Worm (Caenorhabditis elegans) whole organism, L4 larva: Measurements from ENCODE around the gene Y54F10BM.22.
A peak's percentile ranks its signal among the peaks of the same experiment; 100 is the strongest.

Experiments
- F26F4.8 ChIP-seq: fragments of 200-800 bp; sonication (Bioruptor generic); conservative IDR thresholded peaks from 2 replicates; pipeline ENCODE4 v1.3.6; 2022; ENCODE audit warnings: missing genetic modification characterization, missing compliant biosample characterization
- F37D6.2 ChIP-seq: sonication (generic microtip); optimal IDR thresholded peaks from 2 replicates; lab custom pipeline; 2016; ENCODE audit warnings: mild to moderate bottlenecking, missing genetic modification characterization, missing compliant biosample characterization
- F44E2.7 ChIP-seq: fragments of 200-800 bp; sonication (Bioruptor generic); IDR thresholded peaks from 2 replicates; pipeline ENCODE4 v2.1.2; 2022; ENCODE audit warnings: missing genetic modification characterization, missing compliant biosample characterization
- F49E8.2 ChIP-seq: sonication (generic microtip); optimal IDR thresholded peaks from 2 replicates; lab custom pipeline; 2016; ENCODE audit warnings: missing compliant biosample characterization, mild to moderate bottlenecking, missing genetic modification characterization, borderline replicate concordance
- Y48G9A.11 ChIP-seq: fragments of 200-800 bp; sonication (Bioruptor generic); IDR thresholded peaks from 2 replicates; pipeline ENCODE4 v1.3.6; 2022; ENCODE audit warnings: missing genetic modification reagents, missing genetic modification characterization, missing compliant biosample characterization
- Y5F2A.4 ChIP-seq: fragments of 200-800 bp; sonication (Bioruptor generic); optimal IDR thresholded peaks from 2 replicates; lab custom pipeline; 2018; ENCODE audit warnings: mild to moderate bottlenecking, missing genetic modification characterization, missing compliant biosample characterization
- ZK337.2 ChIP-seq: fragments of 200-800 bp; sonication (Bioruptor generic); IDR thresholded peaks from 2 replicates; pipeline ENCODE4 v1.3.6; 2022; ENCODE audit warnings: missing genetic modification reagents, missing genetic modification characterization, missing compliant biosample characterization
- arid-1 ChIP-seq: fragments of 200-800 bp; sonication (Bioruptor generic); conservative IDR thresholded peaks from 2 replicates; pipeline ENCODE4 v1.3.6; 2022; ENCODE audit warnings: missing genetic modification reagents, missing genetic modification characterization, missing compliant biosample characterization
- attf-4 ChIP-seq: sonication (generic microtip); optimal IDR thresholded peaks from 3 replicates; lab custom pipeline; 2017; ENCODE audit warnings: missing biosample characterization, missing genetic modification characterization
- ceh-28 ChIP-seq: fragments of 150-350 bp; optimal IDR thresholded peaks from 2 replicates; lab custom pipeline; 2014; ENCODE audit warnings: missing biosample characterization, missing genetic modification reagents, missing genetic modification characterization
- daf-8 ChIP-seq: fragments of 200-800 bp; sonication (Bioruptor generic); IDR thresholded peaks from 2 replicates; pipeline ENCODE4 v1.3.6; 2022; ENCODE audit warnings: missing genetic modification characterization, missing compliant biosample characterization
- dmd-9 ChIP-seq: fragments of 200-800 bp; sonication (Bioruptor generic); IDR thresholded peaks from 2 replicates; pipeline ENCODE4 v1.3.6; 2022; ENCODE audit warnings: missing genetic modification reagents, missing genetic modification characterization, missing compliant biosample characterization
- dpl-1 ChIP-seq: fragments of 150-350 bp; optimal IDR thresholded peaks from 2 replicates; lab custom pipeline; 2014; ENCODE audit warnings: missing biosample characterization, missing genetic modification reagents, missing genetic modification characterization
- egl-27 ChIP-seq: sonication (generic microtip); optimal IDR thresholded peaks from 3 replicates; lab custom pipeline; 2017; ENCODE audit warnings: missing biosample characterization, missing genetic modification reagents, missing genetic modification characterization
- hif-1 ChIP-seq, 2 experiments: sonication (generic microtip); optimal IDR thresholded peaks; 2 replicates each; lab custom pipeline; 2016 to 2017; ENCODE audit warnings: missing compliant biosample characterization in 2 of 2, missing genetic modification characterization in 2 of 2, missing genetic modification reagents in 2 of 2, missing genotype in 2 of 2, mild to moderate bottlenecking in 1 of 2
- hlh-30 ChIP-seq: sonication (generic microtip); optimal IDR thresholded peaks from 2 replicates; lab custom pipeline; 2017; ENCODE audit warnings: antibody characterized with exemption, mild to moderate bottlenecking, missing genetic modification characterization, missing compliant biosample characterization; ENCODE audit not compliant: insufficient read depth
- hmg-1.1 ChIP-seq: fragments of 200-800 bp; sonication (Bioruptor generic); IDR thresholded peaks from 2 replicates; pipeline ENCODE4 v1.3.6; 2022; ENCODE audit warnings: missing genetic modification reagents, missing genetic modification characterization, missing compliant biosample characterization
- jun-1 ChIP-seq: fragments of 150-350 bp; optimal IDR thresholded peaks from 2 replicates; lab custom pipeline; 2014; ENCODE audit warnings: missing biosample characterization, missing genetic modification reagents, missing genetic modification characterization
- lin-1 ChIP-seq: fragments of 200-800 bp; sonication (Bioruptor generic); IDR thresholded peaks from 2 replicates; pipeline ENCODE4 v1.3.6; 2022; ENCODE audit warnings: missing genetic modification reagents, missing genetic modification characterization, missing compliant biosample characterization
- lin-29 ChIP-seq: fragments of 200-800 bp; sonication (Bioruptor generic); IDR thresholded peaks from 2 replicates; pipeline ENCODE4 v1.3.6; 2022; ENCODE audit warnings: missing genetic modification reagents, missing genetic modification characterization, missing compliant biosample characterization
- lin-38 ChIP-seq: fragments of 200-800 bp; sonication (Bioruptor generic); IDR thresholded peaks from 2 replicates; pipeline ENCODE4 v1.3.6; 2022; ENCODE audit warnings: missing genetic modification reagents, missing genetic modification characterization, missing compliant biosample characterization
- lsy-2 ChIP-seq, 2 experiments: fragments of 150-350 bp in 1 of 2; sonication (generic microtip) in 1 of 2; optimal IDR thresholded peaks; 2 replicates each; lab custom pipeline; 2014 to 2017; ENCODE audit warnings: missing biosample characterization in 2 of 2, missing genetic modification characterization in 2 of 2
- madf-9 ChIP-seq: fragments of 200-800 bp; sonication (Bioruptor generic); conservative IDR thresholded peaks from 2 replicates; pipeline ENCODE4 v1.3.6; 2022; ENCODE audit warnings: missing genetic modification reagents, missing genetic modification characterization, missing compliant biosample characterization
- mes-2 ChIP-seq: sonication (generic microtip); optimal IDR thresholded peaks from 2 replicates; lab custom pipeline; 2016; ENCODE audit warnings: missing genotype, mild to moderate bottlenecking, missing genetic modification characterization, missing compliant biosample characterization; ENCODE audit not compliant: poor library complexity, severe bottlenecking
- nhr-41 ChIP-seq: fragments of 200-800 bp; sonication (Bioruptor generic); IDR thresholded peaks from 2 replicates; pipeline ENCODE4 v1.3.6; 2022; ENCODE audit warnings: missing genetic modification reagents, missing genetic modification characterization, missing compliant biosample characterization
- nhr-76 ChIP-seq: fragments of 150-350 bp; optimal IDR thresholded peaks from 2 replicates; lab custom pipeline; 2014; ENCODE audit warnings: missing biosample characterization, missing genetic modification characterization
- pha-4 ChIP-seq, 2 experiments: fragments of 150-350 bp in 1 of 2; fragments of 200-800 bp in 1 of 2; sonication (Bioruptor generic) in 1 of 2; IDR thresholded peaks in 1 of 2; optimal IDR thresholded peaks in 1 of 2; 2 replicates each; pipeline versions ENCODE4 v1.3.6 to Lab custom; 2014 to 2022; ENCODE audit warnings: missing genetic modification characterization in 2 of 2, missing genetic modification reagents in 2 of 2, missing biosample characterization in 1 of 2, missing compliant biosample characterization in 1 of 2
- saeg-2 ChIP-seq: fragments of 200-800 bp; sonication (Bioruptor generic); IDR thresholded peaks from 2 replicates; pipeline ENCODE4 v1.3.6; 2022; ENCODE audit warnings: missing genetic modification reagents, missing genetic modification characterization, missing compliant biosample characterization
- set-16 ChIP-seq: fragments of 200-800 bp; sonication (Bioruptor generic); IDR thresholded peaks from 2 replicates; pipeline ENCODE4 v1.3.6; 2022; ENCODE audit warnings: missing genetic modification reagents, missing genetic modification characterization, missing compliant biosample characterization
- snpc-4 ChIP-seq: fragments of 150-350 bp; optimal IDR thresholded peaks from 2 replicates; lab custom pipeline; 2014; ENCODE audit warnings: missing biosample characterization, missing genetic modification characterization
- spr-1 ChIP-seq: sonication (generic microtip); optimal IDR thresholded peaks from 2 replicates; lab custom pipeline; 2016; ENCODE audit warnings: mild to moderate bottlenecking, missing genetic modification characterization, missing compliant biosample characterization
- spr-3 ChIP-seq: fragments of 200-800 bp; sonication (Bioruptor generic); optimal IDR thresholded peaks from 2 replicates; lab custom pipeline; 2018; ENCODE audit warnings: mild to moderate bottlenecking, missing genetic modification characterization, missing compliant biosample characterization
- tag-97 ChIP-seq: fragments of 200-800 bp; sonication (Bioruptor generic); IDR thresholded peaks from 2 replicates; pipeline ENCODE4 v1.3.6; 2022; ENCODE audit warnings: missing genetic modification characterization, missing compliant biosample characterization
- unc-130 ChIP-seq: sonication (generic microtip); optimal IDR thresholded peaks from 2 replicates; lab custom pipeline; 2016; ENCODE audit warnings: missing genetic modification reagents, missing genetic modification characterization, missing compliant biosample characterization
- unc-39 ChIP-seq: sonication (generic microtip); optimal IDR thresholded peaks from 2 replicates; lab custom pipeline; 2017; ENCODE audit warnings: missing biosample characterization, missing genetic modification characterization
- unc-62 ChIP-seq, 3 experiments: fragments of 150-350 bp in 1 of 3; sonication (generic microtip); optimal IDR thresholded peaks in 2 of 3; peaks in 1 of 3; 1 replicate in 1 of 3; 2 replicates in 2 of 3; lab custom pipeline; 2014 to 2017; ENCODE audit warnings: missing biosample characterization in 3 of 3, missing genetic modification characterization in 3 of 3, missing genetic modification reagents in 3 of 3, missing genotype in 1 of 3
- zag-1 ChIP-seq: fragments of 150-350 bp; optimal IDR thresholded peaks from 2 replicates; lab custom pipeline; 2014; ENCODE audit warnings: missing biosample characterization, missing genetic modification characterization
- zfp-3 ChIP-seq: fragments of 200-800 bp; sonication (Bioruptor generic); conservative IDR thresholded peaks from 2 replicates; pipeline ENCODE4 v1.3.6; 2022; ENCODE audit warnings: missing genetic modification reagents, missing genetic modification characterization, missing compliant biosample characterization
- ztf-11 ChIP-seq: fragments of 150-350 bp; optimal IDR thresholded peaks from 2 replicates; lab custom pipeline; 2014; ENCODE audit warnings: missing biosample characterization, missing genetic modification characterization

Y54F10BM.22 gene

DNA sequence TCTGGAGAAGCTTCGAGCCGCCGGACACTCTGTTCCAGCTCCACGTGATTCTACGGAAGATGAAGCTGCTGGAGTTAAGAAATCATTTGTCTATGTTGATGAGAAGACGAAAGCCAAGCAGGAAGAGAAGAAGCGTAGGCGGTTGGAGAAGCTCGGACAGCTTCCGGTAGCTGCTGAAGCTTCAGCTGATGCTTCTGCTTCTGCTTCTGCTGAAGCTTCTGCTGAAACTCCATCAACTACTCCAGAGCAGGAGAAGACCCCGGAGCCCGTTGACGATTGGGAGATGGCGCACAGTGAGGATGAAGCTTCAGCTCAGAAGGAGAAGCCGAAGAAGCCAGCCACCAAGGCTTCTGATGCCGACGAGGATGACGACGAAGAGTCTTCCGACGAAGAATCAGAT, 35.7 kb downstream of the Y54F10BM.22 start:
- no peak for TF ChIP-seq F37D6.2
- TF ChIP-seq tag-97 = no peak
- peak; percentile 84 for TF ChIP-seq set-16 (GFP tag; lab: Robert Waterston, UW)
- no peak for TF ChIP-seq saeg-2 (GFP tag; lab: Robert Waterston, UW)
- no peak for TF ChIP-seq ceh-28 (tag; lab: Kevin White, UChicago)
- TF ChIP-seq snpc-4 (tag; lab: Kevin White, UChicago) = no peak
- peak in 1 of 2 experiments; percentile 9 for TF ChIP-seq unc-62 (GFP tag; optimal IDR thresholded peaks at IDR 0.05 in 1 of 2; lab: Kevin White, UChicago)
- no peak for TF ChIP-seq unc-62 (tag; optimal IDR thresholded peaks at IDR 0.05; lab: Kevin White, UChicago)
- TF ChIP-seq dmd-9 (GFP tag; lab: Robert Waterston, UW) = no peak
- no peak for TF ChIP-seq mes-2 (tag; lab: Kevin White, UChicago)
- TF ChIP-seq attf-4 (tag; lab: Kevin White, UChicago) = no peak
- no peak for TF ChIP-seq madf-9
- no peak for TF ChIP-seq unc-130 (GFP tag; lab: Kevin White, UChicago)
- TF ChIP-seq lin-38 (GFP tag; lab: Robert Waterston, UW) = no peak
- no peak for TF ChIP-seq spr-1 (tag; lab: Kevin White, UChicago)
- no peak for TF ChIP-seq ztf-11
- no peak for TF ChIP-seq zag-1

DNA sequence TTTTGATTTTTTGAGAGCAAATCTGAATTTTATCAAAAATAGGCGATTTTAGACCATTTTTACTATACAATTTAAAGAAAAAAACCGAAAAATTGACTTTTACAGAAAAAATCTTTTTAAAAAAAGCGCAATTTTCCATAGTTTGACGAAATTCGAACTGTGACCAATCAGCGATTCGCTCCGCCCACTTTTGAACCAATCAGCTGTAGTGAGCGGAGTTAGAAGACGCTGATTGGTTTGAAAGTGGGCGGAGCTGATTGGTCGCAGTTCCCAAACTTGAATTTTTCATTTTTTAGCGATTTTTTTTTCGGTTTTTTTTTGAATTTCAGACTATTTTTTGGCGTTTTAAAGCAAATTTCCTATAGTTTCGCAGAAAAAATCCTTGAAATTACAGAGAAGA, 44.0 kb downstream of the Y54F10BM.22 start:
- TF ChIP-seq egl-27 (no peak), lin-38 (GFP tag; lab: Robert Waterston, UW) (no peak), daf-8 (no peak), lin-1 (GFP tag; lab: Robert Waterston, UW) (no peak)

DNA sequence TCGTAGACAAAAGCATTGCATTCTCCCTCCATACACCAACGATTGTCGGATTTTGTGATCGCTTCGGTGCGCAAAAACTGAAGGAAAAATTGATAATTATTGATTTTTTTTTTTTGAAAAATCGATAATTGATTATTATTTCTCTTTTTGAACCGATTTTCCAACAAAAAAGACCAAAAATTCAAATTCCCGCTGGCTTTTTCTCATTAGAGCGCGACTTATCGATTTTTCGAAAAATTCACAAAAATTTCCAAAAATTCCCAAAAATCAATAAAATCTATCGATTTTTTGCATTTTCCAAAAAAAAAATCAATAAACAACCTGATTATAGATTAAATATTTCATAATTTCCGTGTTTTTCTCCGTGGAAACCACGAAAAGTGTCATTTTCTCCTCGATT, 47.9 kb downstream of the Y54F10BM.22 start:
- TF ChIP-seq unc-62 (GFP tag; optimal IDR thresholded peaks at IDR 0.05 in 1 of 2; lab: Kevin White, UChicago) = peak in 1 of 2 experiments; percentile 61
- TF ChIP-seq unc-62 (tag; optimal IDR thresholded peaks at IDR 0.05; lab: Kevin White, UChicago) = no peak
- TF ChIP-seq arid-1 (GFP tag; lab: Robert Waterston, UW) = no peak
- TF ChIP-seq ceh-28 (tag; lab: Kevin White, UChicago) = peak; percentile 85
- TF ChIP-seq hlh-30 (tag; lab: Kevin White, UChicago) = no peak

DNA sequence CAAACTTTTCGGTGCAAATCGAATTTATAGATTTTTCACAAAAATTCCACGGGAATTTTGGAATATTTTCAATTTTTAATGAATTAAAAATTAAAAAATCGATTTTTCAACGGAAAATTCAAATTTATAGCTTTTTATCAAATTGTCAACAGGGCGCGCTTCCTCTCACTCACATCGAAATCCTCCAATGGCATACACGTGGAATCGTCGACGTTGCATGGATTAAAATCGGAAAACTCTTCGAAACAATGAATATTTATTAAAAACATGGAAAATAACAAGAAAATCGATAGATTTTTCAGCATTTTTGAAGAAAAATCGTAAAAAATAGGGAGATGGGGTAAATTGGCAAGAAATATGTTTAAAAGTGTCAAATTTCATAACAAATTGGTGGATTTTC, 48.6 kb downstream of the Y54F10BM.22 start, which contains the start of gene Y54F10BM.12:
TSS of gene Y54F10BM.12 (minus strand) at position 344 of the 400 bp plus-strand sequence.
- TF ChIP-seq jun-1 (tag; lab: Kevin White, UChicago) = no peak
- peak in 1 of 2 experiments; percentile 94 for TF ChIP-seq unc-62 (GFP tag; optimal IDR thresholded peaks at IDR 0.05 in 1 of 2; lab: Kevin White, UChicago)
- no peak for TF ChIP-seq unc-62 (tag; optimal IDR thresholded peaks at IDR 0.05; lab: Kevin White, UChicago)

DNA sequence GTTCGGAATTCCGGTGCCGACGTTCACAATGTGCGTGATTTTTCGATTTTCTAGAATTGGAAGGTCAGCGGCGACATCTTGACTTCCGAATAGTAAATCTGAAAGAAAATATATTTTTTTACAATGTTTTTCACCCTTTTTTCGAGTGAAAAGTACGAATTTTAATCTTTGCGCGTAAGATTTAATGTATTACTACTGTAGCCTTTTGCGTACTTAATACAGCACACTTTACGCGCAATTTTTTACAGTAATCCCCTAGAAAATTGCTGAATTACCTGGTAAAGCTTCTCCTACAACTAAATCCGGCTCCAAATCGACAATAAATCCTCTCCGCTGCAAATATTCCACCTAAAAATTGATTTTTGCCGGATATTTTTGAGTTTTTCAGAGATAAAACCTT, 49.7 kb downstream of the Y54F10BM.22 start:
- TF ChIP-seq F44E2.7 (GFP tag; lab: Robert Waterston, UW) (no peak), Y5F2A.4 (no peak), F49E8.2 (no peak), unc-130 (GFP tag; lab: Kevin White, UChicago) (no peak), pha-4 (GFP tag; IDR thresholded peaks at IDR 0.05; lab: Robert Waterston, UW) (no peak), pha-4 (tag; optimal IDR thresholded peaks at IDR 0.05; lab: Kevin White, UChicago) (no peak), F26F4.8 (GFP tag; lab: Robert Waterston, UW) (no peak), hif-1 (tag; optimal IDR thresholded peaks at IDR 0.05; lab: Kevin White, UChicago) (no peak)

DNA sequence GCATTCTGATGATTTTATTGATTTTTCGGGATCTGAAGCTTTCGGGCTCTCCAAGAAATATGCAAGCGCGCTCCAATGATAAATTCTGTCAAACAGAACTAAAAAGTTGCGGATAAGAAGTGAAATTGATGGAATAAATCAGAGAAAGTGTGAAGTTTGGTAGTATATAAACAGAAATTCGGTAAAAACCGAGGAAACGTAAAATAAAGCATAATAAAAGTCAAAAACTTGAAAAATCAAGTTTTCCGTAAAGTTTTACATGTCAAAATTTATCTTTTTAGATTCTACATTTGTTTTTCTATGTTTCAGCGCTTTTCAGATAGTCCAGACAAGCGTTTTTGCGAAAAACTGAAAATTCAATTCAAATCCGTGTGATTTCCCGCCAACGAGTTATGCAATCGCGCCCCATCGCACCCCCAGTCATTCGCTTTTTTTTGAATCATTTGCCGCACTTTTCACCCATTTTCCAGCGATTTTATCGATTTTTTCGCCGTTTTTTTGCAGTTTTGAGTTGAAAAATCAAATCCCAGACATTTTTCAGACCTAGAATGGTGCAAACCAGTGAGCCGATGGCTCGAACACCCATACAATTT, 50.4 kb downstream of the Y54F10BM.22 start, which contains the start of the genes Y54F10BM.13 and ppm-1.D:
TSS of gene Y54F10BM.13 (minus strand) at position 51 of the 593 bp plus-strand sequence.
TSS of gene ppm-1.D (plus strand) at position 540 of the 593 bp plus-strand sequence.
- TF ChIP-seq egl-27 (no peak), zfp-3 (GFP tag; lab: Robert Waterston, UW) (no peak), lin-38 (GFP tag; lab: Robert Waterston, UW) (peak; percentile 92), lsy-2 (tag; optimal IDR thresholded peaks at IDR 0.05; lab: Kevin White, UChicago) (peak in 1 of 2 experiments; percentile 21), ZK337.2 (GFP tag; lab: Robert Waterston, UW) (no peak), spr-1 (tag; lab: Kevin White, UChicago) (no peak), hmg-1.1 (GFP tag; lab: Robert Waterston, UW) (0 out of 2 replicates have a peak, but pooled peaks have one; percentile 42), lin-29 (GFP tag; lab: Robert Waterston, UW) (no peak), set-16 (GFP tag; lab: Robert Waterston, UW) (no peak), nhr-76 (tag; lab: Kevin White, UChicago) (no peak), spr-3 (GFP tag; lab: Kevin White, UChicago) (no peak), unc-39 (tag; lab: Kevin White, UChicago) (no peak), nhr-41 (no peak), Y48G9A.11 (GFP tag; lab: Robert Waterston, UW) (peak; percentile 43; the same call in 1 of the 2 replicates), madf-9 (no peak), dpl-1 (GFP tag; lab: Kevin White, UChicago) (peak; percentile 85)
